Fruit fly (Drosophila melanogaster): Measurements from ENCODE around the gene Cen.

Cen gene

DNA sequence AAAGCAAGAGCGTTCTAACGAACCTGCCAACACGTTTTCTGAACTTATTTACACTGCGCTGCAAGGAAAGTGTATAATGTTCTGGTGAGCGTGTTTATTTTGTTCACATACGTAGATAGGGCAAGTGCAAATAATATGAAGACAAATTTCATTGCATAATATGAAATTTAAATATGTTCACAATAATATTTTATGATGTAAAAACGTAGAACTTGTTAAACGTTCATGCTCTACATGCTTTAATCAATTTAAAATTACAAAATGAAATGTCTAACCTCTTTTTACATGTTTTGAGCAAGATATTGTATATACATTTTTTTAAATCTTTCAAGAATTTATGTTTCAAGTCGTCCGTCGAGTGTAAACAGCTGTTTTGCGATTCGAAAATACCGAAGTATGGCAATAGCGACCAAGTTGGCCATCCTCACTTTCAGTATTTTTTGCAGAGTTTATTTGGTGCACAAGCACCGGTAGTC is 36.2 kb downstream of the Cen start, which contains the start of the genes phr6-4 and CG2608 (continued):
- TF ChIP-seq nmo (GFP tag; optimal IDR thresholded peaks at IDR 0.05) = peak; percentile 97
- TF ChIP-seq CG10147 (GFP tag; optimal IDR thresholded peaks at IDR 0.05) = peak; percentile 95
- TF ChIP-seq row (GFP tag; IDR thresholded peaks at IDR 0.05) = peak; percentile 94
- TF ChIP-seq CG2889 (GFP tag; IDR thresholded peaks at IDR 0.05) = peak; percentile 91
- TF ChIP-seq insv (GFP tag; optimal IDR thresholded peaks at IDR 0.05) = peak in 1 of 2 experiments; percentile 55
- peak; percentile 60; the same call in 1 of the 2 replicates for TF ChIP-seq ap (GFP tag; IDR thresholded peaks at IDR 0.05)
- TF ChIP-seq Vsx1 (GFP tag; optimal IDR thresholded peaks at IDR 0.05) = peak; percentile 84
- TF ChIP-seq CG14050 (GFP tag; IDR thresholded peaks at IDR 0.05) = peak; percentile 80
- TF ChIP-seq MTF-1 (GFP tag; optimal IDR thresholded peaks at IDR 0.05; ENCODE audit: borderline replicate concordance) = peak; percentile 56
- TF ChIP-seq run (tag; optimal IDR thresholded peaks at IDR 0.05) = peak; percentile 88
- TF ChIP-seq sr (GFP tag; IDR thresholded peaks at IDR 0.05) = no peak
- TF ChIP-seq gro (GFP tag; optimal IDR thresholded peaks at IDR 0.05) = peak; percentile 90
- no peak for TF ChIP-seq Hey (tag; optimal IDR thresholded peaks at IDR 0.05)
- TF ChIP-seq CG5245 (GFP tag; optimal IDR thresholded peaks at IDR 0.05) = peak; percentile 88
- peak; percentile 63 for TF ChIP-seq CG10959 (GFP tag; IDR thresholded peaks at IDR 0.05)
- TF ChIP-seq Hr39 (optimal IDR thresholded peaks at IDR 0.05) = no peak
- TF ChIP-seq zfh2 (GFP tag; optimal IDR thresholded peaks at IDR 0.05) = peak; percentile 89
- peak; percentile 93 for TF ChIP-seq lilli (GFP tag; optimal IDR thresholded peaks at IDR 0.05)
- TF ChIP-seq CG4282 (GFP tag; optimal IDR thresholded peaks at IDR 0.05) = peak; percentile 58
- peak; percentile 80 for TF ChIP-seq ewg (GFP tag; optimal IDR thresholded peaks at IDR 0.05)
- TF ChIP-seq CG8359 (GFP tag; optimal IDR thresholded peaks at IDR 0.05; ENCODE audit: borderline replicate concordance) = peak; percentile 66
- peak; percentile 41 for TF ChIP-seq Sry-β (GFP tag; optimal IDR thresholded peaks at IDR 0.05)
- no peak for TF ChIP-seq ssp (GFP tag; IDR thresholded peaks at IDR 0.05)
- TF ChIP-seq crol (GFP tag; IDR thresholded peaks at IDR 0.05) = 0 out of 2 replicates have a peak, but pooled peaks have one; percentile 13
- TF ChIP-seq lab (GFP tag; optimal IDR thresholded peaks at IDR 0.05) = peak; percentile 94
- peak; percentile 84 for TF ChIP-seq Usf (GFP tag; optimal IDR thresholded peaks at IDR 0.05)
- TF ChIP-seq cg (GFP tag; optimal IDR thresholded peaks at IDR 0.05) = no peak
- no peak for TF ChIP-seq sc (optimal IDR thresholded peaks at IDR 0.05)
- peak; percentile 86 for TF ChIP-seq sc (GFP tag; optimal IDR thresholded peaks at IDR 0.05)
- peak; percentile 97 for TF ChIP-seq trem (tag; optimal IDR thresholded peaks at IDR 0.05)
- TF ChIP-seq Max (GFP tag; optimal IDR thresholded peaks at IDR 0.05) = peak; percentile 94
- peak; percentile 89 for TF ChIP-seq CG17385 (GFP tag; optimal IDR thresholded peaks at IDR 0.05)
- TF ChIP-seq vvl (GFP tag; IDR thresholded peaks at IDR 0.05) = peak; percentile 89
- no peak for TF ChIP-seq ash1 (GFP tag; optimal IDR thresholded peaks at IDR 0.05)
- TF ChIP-seq CG33213 (GFP tag; optimal IDR thresholded peaks at IDR 0.05) = peak; percentile 67
- peak; percentile 91 for TF ChIP-seq Fer2 (tag; optimal IDR thresholded peaks at IDR 0.05)
- TF ChIP-seq ERR (GFP tag; optimal IDR thresholded peaks at IDR 0.05) = peak; percentile 34
- peak; percentile 84 for TF ChIP-seq ranshi (GFP tag; IDR thresholded peaks at IDR 0.05)
- peak; percentile 90 for TF ChIP-seq CG3995 (GFP tag; optimal IDR thresholded peaks at IDR 0.05)
- TF ChIP-seq CG42726 (GFP tag; IDR thresholded peaks at IDR 0.05; ENCODE audit: partially characterized antibody) = no peak
- TF ChIP-seq CG6272 (GFP tag; IDR thresholded peaks at IDR 0.05) = peak; percentile 76
- TF ChIP-seq chinmo (GFP tag; IDR thresholded peaks at IDR 0.05; ENCODE audit: partially characterized antibody) = no peak
- TF ChIP-seq CG7963 (GFP tag; IDR thresholded peaks at IDR 0.05; ENCODE audit: partially characterized antibody) = no peak
- peak; percentile 92 for TF ChIP-seq CG11504 (tag; optimal IDR thresholded peaks at IDR 0.05)
- peak; percentile 82 for TF ChIP-seq shn (GFP tag; optimal IDR thresholded peaks at IDR 0.05)
- TF ChIP-seq sug (tag; optimal IDR thresholded peaks at IDR 0.05) = peak; percentile 91
- TF ChIP-seq CG3281 (GFP tag; optimal IDR thresholded peaks at IDR 0.05) = peak; percentile 93
- peak; percentile 44 for TF ChIP-seq CG17186 (GFP tag; optimal IDR thresholded peaks at IDR 0.05)
- peak; percentile 86 for TF ChIP-seq CG30431 (GFP tag; optimal IDR thresholded peaks at IDR 0.05)
- peak; percentile 68 for TF ChIP-seq luna (GFP tag; optimal IDR thresholded peaks at IDR 0.05)
- peak; percentile 82 for TF ChIP-seq esg (GFP tag; conservative IDR thresholded peaks at IDR 0.05)

Measured in whole organism, embryonic.